Fruit fly (Drosophila melanogaster): ENCODE measurements around the gene CG2694.

The CG2694 gene

DNA sequence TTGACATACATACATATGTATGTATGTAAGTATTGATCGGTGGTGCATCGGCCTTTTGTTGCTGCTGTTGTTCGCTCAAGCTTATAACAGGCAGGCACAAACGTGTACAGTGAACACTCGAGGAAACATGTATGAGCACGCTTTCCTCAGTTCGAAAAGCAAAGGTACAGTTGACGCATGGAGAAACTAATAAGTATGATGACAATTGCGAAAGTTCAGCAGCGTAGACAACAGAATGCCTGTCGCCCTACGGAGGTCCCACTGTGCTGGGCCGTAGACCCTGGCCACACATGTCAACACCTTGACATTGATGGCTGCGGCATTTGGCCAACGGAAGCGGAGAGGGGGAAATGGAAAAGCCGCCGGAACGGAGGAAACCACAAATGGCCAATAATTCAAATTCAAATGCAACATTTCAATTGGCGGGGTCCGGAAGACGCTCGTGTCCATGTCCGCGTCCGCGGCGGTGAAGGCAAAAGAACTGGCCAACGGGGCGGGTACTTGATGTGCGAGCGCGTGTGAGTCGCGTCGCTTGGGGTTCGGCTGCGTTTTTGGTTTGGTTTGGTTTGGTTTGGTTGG, 5.6 kb upstream of the CG2694 start, which contains the start of gene CG2681 (continued):
- TF ChIP-seq CG10979 (tag; optimal IDR thresholded peaks at IDR 0.05) (no peak), row (GFP tag; IDR thresholded peaks at IDR 0.05) (peak; percentile 66), CG12299 (tag; optimal IDR thresholded peaks at IDR 0.05) (no peak), chif (GFP tag; optimal IDR thresholded peaks at IDR 0.05) (peak in 1 of 2 experiments; percentile 21), aop (GFP tag; IDR thresholded peaks at IDR 0.05) (no peak), CG9797 (GFP tag; optimal IDR thresholded peaks at IDR 0.05) (no peak), gt (GFP tag; IDR thresholded peaks at IDR 0.05) (no peak), croc (GFP tag; conservative IDR thresholded peaks at IDR 0.05) (no peak), tx (GFP tag; optimal IDR thresholded peaks at IDR 0.05) (no peak), bowl (GFP tag; IDR thresholded peaks at IDR 0.05) (no peak), ttk (GFP tag; IDR thresholded peaks at IDR 0.05) (peak; percentile 43), btn (GFP tag; optimal IDR thresholded peaks at IDR 0.05) (no peak), hbn (GFP tag; IDR thresholded peaks at IDR 0.05; ENCODE audit: partially characterized antibody) (no peak), unpg (GFP tag; optimal IDR thresholded peaks at IDR 0.05) (peak; percentile 2), Xbp1 (GFP tag; optimal IDR thresholded peaks at IDR 0.05) (peak; percentile 17), Bgb (GFP tag; IDR thresholded peaks at IDR 0.05; ENCODE audit: partially characterized antibody) (no peak), CG4328 (GFP tag; optimal IDR thresholded peaks at IDR 0.05) (no peak), Dp (GFP tag; optimal IDR thresholded peaks at IDR 0.05) (no peak), pros (GFP tag; optimal IDR thresholded peaks at IDR 0.05) (no peak), slbo (GFP tag; IDR thresholded peaks at IDR 0.05) (peak; percentile 84), ham (GFP tag; IDR thresholded peaks at IDR 0.05) (0 out of 2 replicates have a peak, but pooled peaks have one; percentile 17), psq (GFP tag; optimal IDR thresholded peaks at IDR 0.05) (no peak), Med (GFP tag) (peak; percentile 89), CG30431 (GFP tag; optimal IDR thresholded peaks at IDR 0.05) (no peak), Ets97D (GFP tag; optimal IDR thresholded peaks at IDR 0.05) (no peak), Awh (GFP tag; IDR thresholded peaks at IDR 0.05) (peak; percentile 49; the same call in 1 of the 2 replicates), her (GFP tag; optimal IDR thresholded peaks at IDR 0.05) (peak; percentile 15), CG3847 (GFP tag; IDR thresholded peaks at IDR 0.05) (0 out of 2 replicates have a peak, but pooled peaks have one; percentile 7), Sry-β (GFP tag; optimal IDR thresholded peaks at IDR 0.05) (no peak), HmgD (GFP tag; optimal IDR thresholded peaks at IDR 0.05) (no peak), ranshi (GFP tag; IDR thresholded peaks at IDR 0.05) (peak; percentile 49; the same call in 1 of the 2 replicates), CG10321 (GFP tag; IDR thresholded peaks at IDR 0.05) (no peak), CG15479 (GFP tag; optimal IDR thresholded peaks at IDR 0.05) (no peak), CG32772 (GFP tag; IDR thresholded peaks at IDR 0.05) (peak; percentile 43), CG8944 (GFP tag; optimal IDR thresholded peaks at IDR 0.05) (peak; percentile 14), fd96Cb (tag; optimal IDR thresholded peaks at IDR 0.05) (peak; percentile 18), Sin3A (optimal IDR thresholded peaks at IDR 0.05) (no peak), gce (GFP tag; IDR thresholded peaks at IDR 0.05) (no peak), tna (GFP tag; IDR thresholded peaks at IDR 0.05; ENCODE audit: partially characterized antibody) (no peak), sim (GFP tag; IDR thresholded peaks at IDR 0.05) (no peak), amos (GFP tag; IDR thresholded peaks at IDR 0.05; ENCODE audit: partially characterized antibody) (no peak), dimm (GFP tag; IDR thresholded peaks at IDR 0.05) (0 out of 2 replicates have a peak, but pooled peaks have one; percentile 22), Hr78 (GFP tag; optimal IDR thresholded peaks at IDR 0.05) (no peak), Deaf1 (tag; optimal IDR thresholded peaks at IDR 0.05) (no peak), kni (GFP tag; optimal IDR thresholded peaks at IDR 0.05) (no peak), CG5180 (GFP tag; optimal IDR thresholded peaks at IDR 0.05) (no peak), danr (GFP tag; IDR thresholded peaks at IDR 0.05) (0 out of 2 replicates have a peak, but pooled peaks have one; percentile 14), CG1024 (GFP tag; IDR thresholded peaks at IDR 0.05) (0 out of 2 replicates have a peak, but pooled peaks have one; percentile 25), Rx (GFP tag; IDR thresholded peaks at IDR 0.05) (peak; percentile 53), CG32767 (GFP tag; IDR thresholded peaks at IDR 0.05) (peak; percentile 23; the same call in 1 of the 2 replicates)
